Fruit fly (Drosophila melanogaster): ENCODE data around the gene CG34160.
A peak's percentile ranks its signal among the peaks of the same experiment; 100 is the strongest.

CG34160 gene

DNA sequence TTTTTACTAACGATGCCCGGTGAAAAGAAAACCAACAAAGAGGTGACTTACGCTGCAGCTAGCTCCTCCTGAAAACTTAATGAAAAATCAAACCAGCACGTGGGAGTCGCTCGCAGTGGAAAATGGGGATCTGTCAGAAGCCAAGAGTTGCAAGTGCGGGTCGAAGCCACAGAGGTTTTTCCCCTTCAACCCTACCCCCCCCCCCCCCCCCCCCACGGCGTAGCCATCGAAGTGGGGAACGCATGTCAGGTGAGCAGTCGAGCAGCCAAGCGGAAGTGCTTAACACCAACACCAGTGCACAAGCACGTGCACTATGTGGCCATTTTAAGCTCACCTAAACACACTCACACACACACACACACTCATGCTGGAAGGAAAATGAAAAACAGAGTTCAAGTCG lies 40.2 kb upstream of the CG34160 start:
- no peak for TF ChIP-seq salr (GFP tag; optimal IDR thresholded peaks at IDR 0.05)
- no peak for TF ChIP-seq CG6276 (GFP tag; optimal IDR thresholded peaks at IDR 0.05)
- no peak for TF ChIP-seq CG32006 (GFP tag; optimal IDR thresholded peaks at IDR 0.05)
- TF ChIP-seq lz (GFP tag; optimal IDR thresholded peaks at IDR 0.05), result no peak
- TF ChIP-seq OdsH (GFP tag; optimal IDR thresholded peaks at IDR 0.05), result no peak
- no peak for TF ChIP-seq fd85E (GFP tag; optimal IDR thresholded peaks at IDR 0.05)
- no peak for TF ChIP-seq CG1621 (tag; optimal IDR thresholded peaks at IDR 0.05)
- TF ChIP-seq CG31627 (GFP tag; optimal IDR thresholded peaks at IDR 0.05), result no peak
- no peak for TF ChIP-seq Smox (GFP tag; optimal IDR thresholded peaks at IDR 0.05)
- TF ChIP-seq Sox14 (GFP tag; optimal IDR thresholded peaks at IDR 0.05), result no peak
- no peak for TF ChIP-seq CG8119 (GFP tag; IDR thresholded peaks at IDR 0.05)

DNA sequence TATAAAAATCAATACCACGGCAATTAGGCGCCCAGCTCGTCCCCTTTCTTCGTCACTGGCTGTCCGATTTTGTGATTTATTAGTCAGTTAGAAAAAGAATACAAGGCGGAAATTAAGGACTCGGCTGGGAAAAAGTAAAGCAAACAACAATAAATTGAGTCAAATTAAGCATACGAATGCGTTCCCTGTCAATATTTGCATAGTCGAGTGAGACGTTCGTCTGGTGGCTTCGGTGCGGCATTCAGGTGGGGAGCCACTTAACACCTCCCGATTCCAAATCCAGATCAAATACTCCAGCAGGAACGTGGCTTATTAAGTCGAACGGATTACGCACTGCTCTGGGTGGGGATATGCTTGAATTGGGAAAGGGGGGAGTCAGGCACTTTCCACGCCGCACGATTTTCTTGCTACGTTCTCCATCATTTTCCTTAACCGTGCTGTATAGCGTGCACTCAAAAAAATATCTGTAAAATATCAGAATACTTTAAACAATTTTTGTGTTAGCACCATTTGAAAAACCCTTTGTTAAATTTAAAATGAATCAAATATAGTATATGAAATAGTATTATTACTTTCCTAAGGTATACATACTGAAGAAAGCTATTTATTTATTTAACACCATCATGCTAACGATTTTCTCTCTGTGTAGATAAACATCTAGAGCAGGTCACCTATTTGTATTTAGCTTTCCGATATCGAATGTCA lies 36.4 kb upstream of the CG34160 start:
- TF ChIP-seq CG8119 (GFP tag; IDR thresholded peaks at IDR 0.05), result 0 out of 3 replicates have a peak, but pooled peaks have one; percentile 30
- peak; percentile 22; the same call in 1 of the 2 replicates for TF ChIP-seq CG15336 (GFP tag; IDR thresholded peaks at IDR 0.05)
- no peak for TF ChIP-seq Sox102F (GFP tag; optimal IDR thresholded peaks at IDR 0.05)
- no peak for TF ChIP-seq CG11902 (GFP tag; optimal IDR thresholded peaks at IDR 0.05)
- peak; percentile 10 for TF ChIP-seq CG32006 (GFP tag; optimal IDR thresholded peaks at IDR 0.05)
- TF ChIP-seq pdm3 (GFP tag; optimal IDR thresholded peaks at IDR 0.05), result no peak
- peak; percentile 42 for TF ChIP-seq fkh (GFP tag; optimal IDR thresholded peaks at IDR 0.05)
- TF ChIP-seq Sox14 (GFP tag; optimal IDR thresholded peaks at IDR 0.05), result no peak
- no peak for TF ChIP-seq Sox15 (GFP tag; optimal IDR thresholded peaks at IDR 0.05)
- no peak for TF ChIP-seq Eip93F (GFP tag; optimal IDR thresholded peaks at IDR 0.05)
- no peak for TF ChIP-seq ss (GFP tag; optimal IDR thresholded peaks at IDR 0.05)
- no peak for TF ChIP-seq acj6 (GFP tag; optimal IDR thresholded peaks at IDR 0.05)
- no peak for TF ChIP-seq Eip75B (GFP tag; optimal IDR thresholded peaks at IDR 0.05)
- TF ChIP-seq CG6808 (GFP tag; optimal IDR thresholded peaks at IDR 0.05), result no peak
- no peak for TF ChIP-seq CG10669 (GFP tag; optimal IDR thresholded peaks at IDR 0.05)
- TF ChIP-seq CG6163 (GFP tag; IDR thresholded peaks at IDR 0.05), result no peak
- peak; percentile 4 for TF ChIP-seq Hr4 (GFP tag; optimal IDR thresholded peaks at IDR 0.05)
- TF ChIP-seq OdsH (GFP tag; optimal IDR thresholded peaks at IDR 0.05), result peak; percentile 8
- TF ChIP-seq CG34406 (GFP tag; optimal IDR thresholded peaks at IDR 0.05), result no peak
- TF ChIP-seq fd85E (GFP tag; optimal IDR thresholded peaks at IDR 0.05), result no peak
- TF ChIP-seq Lpt (GFP tag; optimal IDR thresholded peaks at IDR 0.05), result no peak
- TF ChIP-seq CG9139 (GFP tag; optimal IDR thresholded peaks at IDR 0.05), result no peak
- no peak for TF ChIP-seq net (GFP tag; optimal IDR thresholded peaks at IDR 0.05)

DNA sequence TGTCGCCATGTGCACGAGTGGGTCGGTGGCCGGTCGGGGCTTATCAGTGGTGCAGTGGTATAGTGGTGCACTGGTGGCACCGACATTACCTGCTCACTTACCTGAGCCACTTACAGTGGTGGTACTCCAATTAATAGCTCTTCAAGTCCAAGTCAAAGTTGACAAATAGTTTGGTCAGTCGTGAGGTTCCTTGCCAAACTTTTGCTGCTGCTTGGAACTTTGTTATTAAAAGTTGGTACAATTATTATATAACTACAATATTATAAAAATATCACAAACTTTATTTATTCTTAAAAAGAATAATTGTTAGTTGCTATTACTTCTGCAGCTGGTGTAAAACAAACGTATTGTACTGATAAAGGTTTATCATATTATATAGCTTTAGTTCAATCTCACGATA lies 35.6 kb upstream of the CG34160 start:
- TF ChIP-seq svp (GFP tag), result peak; percentile 11
- TF ChIP-seq Sox15 (GFP tag; optimal IDR thresholded peaks at IDR 0.05), result no peak
- TF ChIP-seq pdm3 (GFP tag; optimal IDR thresholded peaks at IDR 0.05), result no peak
- no peak for TF ChIP-seq CG11902 (GFP tag; optimal IDR thresholded peaks at IDR 0.05)
- no peak for TF ChIP-seq CG10669 (GFP tag; optimal IDR thresholded peaks at IDR 0.05)
- peak; percentile 15 for TF ChIP-seq Eip78C (GFP tag)
- no peak for TF ChIP-seq fd85E (GFP tag; optimal IDR thresholded peaks at IDR 0.05)
- no peak for TF ChIP-seq CG8119 (GFP tag; IDR thresholded peaks at IDR 0.05)
- no peak for TF ChIP-seq CG3032 (tag; optimal IDR thresholded peaks at IDR 0.05)
- 0 out of 3 replicates have a peak, but pooled peaks have one; percentile 11 for TF ChIP-seq CG6163 (GFP tag; IDR thresholded peaks at IDR 0.05)

DNA sequence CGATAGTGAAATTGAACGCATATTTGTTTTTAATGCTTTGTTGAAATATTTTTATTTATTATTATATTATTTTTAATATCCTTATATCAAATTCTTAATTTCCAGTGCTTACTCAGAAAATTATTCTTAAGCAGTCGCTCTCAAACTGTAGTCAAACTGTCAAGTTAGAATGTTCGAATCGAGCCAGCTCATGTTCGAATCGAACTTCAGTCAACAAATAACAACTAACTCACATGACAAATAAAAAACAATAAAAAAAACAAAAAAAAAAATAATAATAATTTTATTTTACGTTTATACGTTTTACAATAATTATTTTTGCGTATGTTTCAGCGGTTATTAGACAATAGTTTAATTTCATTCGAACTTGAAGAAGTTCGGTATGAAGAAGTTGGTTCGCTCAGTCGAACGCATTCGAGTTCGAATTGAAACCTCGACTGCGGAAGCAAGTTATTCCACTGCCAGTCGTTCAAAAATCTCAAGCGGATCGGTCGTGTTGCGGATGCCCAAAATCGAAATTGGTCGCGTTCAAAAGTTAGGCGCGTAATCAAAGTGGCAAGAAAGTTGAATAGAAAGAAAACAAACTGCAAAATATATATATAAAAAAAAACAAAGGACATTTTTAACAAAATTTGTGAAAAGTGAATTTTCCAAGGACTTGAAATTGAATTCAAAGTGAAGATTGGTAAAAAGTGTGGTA lies 35.0 kb upstream of the CG34160 start, which contains the start of gene Trim9:
Trim9 (plus strand) TSS at position 463 of the 700 bp plus-strand sequence.
- TF ChIP-seq svp (GFP tag), result no peak
- no peak for TF ChIP-seq Lpt (GFP tag; optimal IDR thresholded peaks at IDR 0.05)
- peak; percentile 32; the same call in 1 of the 3 replicates for TF ChIP-seq CG6163 (GFP tag; IDR thresholded peaks at IDR 0.05)
- TF ChIP-seq CG8119 (GFP tag; IDR thresholded peaks at IDR 0.05), result no peak
- TF ChIP-seq CG10631 (GFP tag; optimal IDR thresholded peaks at IDR 0.05), result no peak
- TF ChIP-seq Blimp-1 (GFP tag; optimal IDR thresholded peaks at IDR 0.05), result no peak
- TF ChIP-seq Gug (GFP tag; IDR thresholded peaks at IDR 0.05), result no peak
- 0 out of 3 replicates have a peak, but pooled peaks have one; percentile 6 for TF ChIP-seq eg (GFP tag; IDR thresholded peaks at IDR 0.05)
